Worm (Caenorhabditis elegans): ENCODE results near the gene syx-5.

The syx-5 gene

DNA sequence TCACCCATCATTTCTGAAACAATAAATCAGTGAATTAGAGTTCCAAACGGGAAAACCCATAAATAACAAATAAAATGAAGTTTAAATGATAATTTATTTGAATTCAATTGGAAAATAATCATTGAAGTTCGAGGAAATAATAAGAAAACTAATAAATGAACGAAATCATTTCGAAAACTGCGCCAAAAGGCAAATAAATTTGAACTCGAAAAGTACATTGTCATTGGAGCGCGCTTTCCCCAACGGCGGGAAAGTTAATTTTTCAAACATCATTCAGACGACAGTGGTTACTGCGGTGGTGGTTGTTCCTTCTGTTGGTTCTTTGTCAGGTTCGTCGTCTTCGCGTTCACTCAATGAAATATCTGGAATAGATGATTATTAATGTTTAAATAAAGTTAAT, 31.2 kb upstream of the syx-5 start, which contains the start of gene npp-22 (continued):
- peak; percentile 72 for TF ChIP-seq nhr-71 (tag; optimal IDR thresholded peaks at IDR 0.05)
- TF ChIP-seq blmp-1 (tag; optimal IDR thresholded peaks at IDR 0.05), result peak; percentile 64
- peak; percentile 62 for TF ChIP-seq tbx-2 (tag; optimal IDR thresholded peaks at IDR 0.05)
- TF ChIP-seq nhr-19 (GFP tag; conservative IDR thresholded peaks at IDR 0.05), result peak; percentile 68
- TF ChIP-seq lin-39 (tag; optimal IDR thresholded peaks at IDR 0.05), result no peak
- peak; percentile 56 for TF ChIP-seq nhr-90 (tag; optimal IDR thresholded peaks at IDR 0.05; ENCODE audit: poor library complexity)

- TF ChIP-seq zag-1 (tag; optimal IDR thresholded peaks at IDR 0.05) (no peak), nhr-20 (tag; optimal IDR thresholded peaks at IDR 0.05) (no peak), C34B4.2 (tag; optimal IDR thresholded peaks at IDR 0.05) (no peak), nhr-28 (tag; optimal IDR thresholded peaks at IDR 0.05) (no peak), pag-3 (tag; optimal IDR thresholded peaks at IDR 0.05; ENCODE audit: borderline replicate concordance, insufficient read depth) (no peak), lin-15B (tag; optimal IDR thresholded peaks at IDR 0.05) (no peak), ces-1 (GFP tag; optimal IDR thresholded peaks at IDR 0.05) (no peak), ama-1 (optimal IDR thresholded peaks at IDR 0.05) (no peak)
Observed at ce11 chrV:11736896-11737295, 27.8 kb upstream of the syx-5 start, which contains the start of gene spe-42. Gene spe-42, minus strand, starts transcription at chrV:11736996.

DNA sequence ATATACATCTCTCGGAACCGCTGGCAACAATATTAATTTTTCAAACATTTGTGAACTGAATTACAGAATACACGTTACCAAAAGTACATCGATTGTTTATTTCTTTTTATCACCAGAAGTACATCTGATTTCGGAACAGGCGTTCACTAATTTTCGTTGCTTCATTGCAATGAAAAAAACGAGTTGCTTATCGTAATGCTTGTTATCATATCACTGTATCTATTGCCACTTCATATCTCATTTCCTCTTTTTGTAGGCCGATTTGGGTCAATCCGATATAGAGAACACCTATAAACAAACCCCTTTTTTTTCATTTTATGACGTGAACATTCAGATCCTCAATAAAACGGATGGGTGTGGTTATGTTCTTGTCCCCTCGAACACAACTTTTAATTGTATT, 27.4 kb upstream of the syx-5 start:
- TF ChIP-seq blmp-1 (tag; optimal IDR thresholded peaks at IDR 0.05), result peak; percentile 1
- TF ChIP-seq nhr-19 (GFP tag; conservative IDR thresholded peaks at IDR 0.05), result no peak
- no peak for TF ChIP-seq ztf-4 (tag; optimal IDR thresholded peaks at IDR 0.05)

DNA sequence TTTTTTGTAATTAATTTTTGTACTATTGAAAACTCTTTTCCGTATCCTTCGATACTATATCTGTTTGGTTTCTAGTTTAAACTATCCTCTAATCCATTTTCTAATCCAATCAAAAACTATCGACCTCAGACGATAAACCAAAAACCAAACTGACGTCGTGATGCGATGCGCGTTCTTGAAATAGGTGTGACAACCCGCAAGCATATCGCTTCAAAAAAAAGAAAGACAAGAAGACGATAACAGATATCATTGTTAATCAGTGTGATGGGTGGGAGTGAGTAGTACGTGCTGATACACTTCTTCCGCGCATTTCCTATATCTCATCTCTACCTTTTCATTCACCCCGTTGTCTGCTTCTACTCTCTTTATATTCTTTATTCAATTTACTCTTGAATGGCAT, 24.9 kb upstream of the syx-5 start, which contains the start of gene T04F3.1:
T04F3.1 (plus strand) TSS at position 246 of the 400 bp plus-strand sequence.
- TF ChIP-seq nhr-20 (tag; optimal IDR thresholded peaks at IDR 0.05) (peak; percentile 8), elt-3 (tag; optimal IDR thresholded peaks at IDR 0.05) (peak in 5 of 6 experiments; percentile 16 to 73 (median 67)), lin-14 (GFP tag; optimal IDR thresholded peaks at IDR 0.05) (peak; percentile 44), blmp-1 (tag; optimal IDR thresholded peaks at IDR 0.05) (peak; percentile 77), ztf-4 (tag; optimal IDR thresholded peaks at IDR 0.05) (no peak), lir-3 (tag; optimal IDR thresholded peaks at IDR 0.05; ENCODE audit: poor library complexity) (no peak), efl-1 (optimal IDR thresholded peaks at IDR 0.05) (no peak), efl-1 (GFP tag; optimal IDR thresholded peaks at IDR 0.05 in 1 of 2) (peak in 1 of 2 experiments; percentile 43)

DNA sequence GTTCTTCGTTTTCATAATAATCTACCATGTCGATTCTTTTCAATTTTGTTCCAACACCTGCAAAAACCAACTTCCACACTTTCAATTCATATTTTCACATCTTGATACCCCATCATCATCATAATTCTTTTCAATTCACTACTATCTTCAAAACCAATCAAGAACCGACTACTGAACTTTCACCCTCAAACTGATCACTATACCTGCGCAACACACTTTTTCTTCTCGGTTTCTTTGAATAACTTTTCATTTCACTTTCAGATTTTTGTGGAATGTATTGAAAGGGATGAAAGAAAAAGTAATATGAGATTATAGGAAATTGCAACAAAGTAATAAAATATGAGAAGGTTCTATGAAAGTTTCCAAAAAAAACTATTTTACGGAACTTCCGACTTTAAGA, 23.6 kb upstream of the syx-5 start:
- no peak for TF ChIP-seq snpc-4 (tag; optimal IDR thresholded peaks at IDR 0.05)
- TF ChIP-seq blmp-1 (tag; optimal IDR thresholded peaks at IDR 0.05), result peak; percentile 96
- TF ChIP-seq egl-13 (tag; optimal IDR thresholded peaks at IDR 0.05), result no peak
- no peak for TF ChIP-seq ceh-90 (tag; optimal IDR thresholded peaks at IDR 0.05)
- TF ChIP-seq aly-2 (tag; optimal IDR thresholded peaks at IDR 0.05), result no peak
- no peak for TF ChIP-seq ceh-63 (GFP tag; optimal IDR thresholded peaks at IDR 0.05)
- no peak for TF ChIP-seq sptf-1 (tag; optimal IDR thresholded peaks at IDR 0.05)
- TF ChIP-seq pqm-1 (tag; optimal IDR thresholded peaks at IDR 0.05), result no peak

DNA sequence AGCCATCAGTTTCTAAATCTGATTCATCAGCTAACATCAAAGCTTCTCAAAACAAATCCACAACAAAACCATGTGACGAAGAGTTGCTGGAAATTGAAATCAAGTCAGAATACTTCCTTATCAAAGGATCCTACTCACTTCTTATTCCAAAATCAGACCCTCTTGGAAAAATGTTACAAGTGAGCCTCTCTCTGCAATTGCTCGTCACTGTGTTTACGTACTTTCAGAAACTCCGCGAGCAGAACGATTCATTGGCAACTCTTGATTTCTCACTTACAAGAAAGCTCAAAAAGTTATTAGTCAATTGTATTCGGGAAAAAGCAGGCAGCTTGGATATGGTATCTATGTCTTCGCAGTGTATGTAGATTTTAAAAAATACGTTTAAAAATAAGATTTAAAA, 13.2 kb upstream of the syx-5 start:
- no peak for TF ChIP-seq pax-3 (tag; optimal IDR thresholded peaks at IDR 0.05)
- no peak for TF ChIP-seq sox-4 (tag; optimal IDR thresholded peaks at IDR 0.05)
- TF ChIP-seq pag-3 (tag; optimal IDR thresholded peaks at IDR 0.05; ENCODE audit: borderline replicate concordance, insufficient read depth), result no peak
- TF ChIP-seq ces-1 (GFP tag; optimal IDR thresholded peaks at IDR 0.05), result no peak
- TF ChIP-seq swsn-7 (tag; optimal IDR thresholded peaks at IDR 0.05), result no peak
- TF ChIP-seq ceh-63 (GFP tag; optimal IDR thresholded peaks at IDR 0.05), result no peak
- TF ChIP-seq rnt-1 (tag; optimal IDR thresholded peaks at IDR 0.05), result peak; percentile 10
- no peak for TF ChIP-seq unc-62 (GFP tag; optimal IDR thresholded peaks at IDR 0.05)
- no peak for TF ChIP-seq egl-13 (tag; optimal IDR thresholded peaks at IDR 0.05)
- no peak for TF ChIP-seq lin-35 (GFP tag; optimal IDR thresholded peaks at IDR 0.05)
- TF ChIP-seq sup-37 (GFP tag; optimal IDR thresholded peaks at IDR 0.05), result no peak
- no peak for TF ChIP-seq Y116A8C.19 (tag; optimal IDR thresholded peaks at IDR 0.05; ENCODE audit: borderline replicate concordance)
- TF ChIP-seq lin-15B (tag; optimal IDR thresholded peaks at IDR 0.05), result no peak
- no peak for TF ChIP-seq nhr-20 (tag; optimal IDR thresholded peaks at IDR 0.05)
- no peak for TF ChIP-seq nhr-19 (GFP tag; conservative IDR thresholded peaks at IDR 0.05)
- TF ChIP-seq C34B4.2 (tag; optimal IDR thresholded peaks at IDR 0.05), result no peak
- TF ChIP-seq snpc-4 (tag; optimal IDR thresholded peaks at IDR 0.05), result no peak
- no peak for TF ChIP-seq dpl-1 (GFP tag; optimal IDR thresholded peaks at IDR 0.05)
- TF ChIP-seq aly-2 (tag; optimal IDR thresholded peaks at IDR 0.05), result no peak
- no peak for TF ChIP-seq elt-3 (tag; optimal IDR thresholded peaks at IDR 0.05)
- no peak for TF ChIP-seq efl-1 (optimal IDR thresholded peaks at IDR 0.05)
- TF ChIP-seq efl-1 (GFP tag; optimal IDR thresholded peaks at IDR 0.05 in 1 of 2), result peak in 1 of 2 experiments; percentile 83
- no peak for TF ChIP-seq C04F5.9 (tag; optimal IDR thresholded peaks at IDR 0.05)
- no peak for TF ChIP-seq egl-27 (tag; optimal IDR thresholded peaks at IDR 0.05)
- peak; percentile 68 for TF ChIP-seq F16B12.6 (tag; optimal IDR thresholded peaks at IDR 0.05)
- peak in 1 of 2 experiments; percentile 10 for TF ChIP-seq lsy-2 (tag; optimal IDR thresholded peaks at IDR 0.05)
- no peak for TF ChIP-seq mep-1 (tag; optimal IDR thresholded peaks at IDR 0.05)

Data from whole organism, L1 larva.